Worm (Caenorhabditis elegans): ENCODE data around the gene lir-1.

The lir-1 gene

DNA sequence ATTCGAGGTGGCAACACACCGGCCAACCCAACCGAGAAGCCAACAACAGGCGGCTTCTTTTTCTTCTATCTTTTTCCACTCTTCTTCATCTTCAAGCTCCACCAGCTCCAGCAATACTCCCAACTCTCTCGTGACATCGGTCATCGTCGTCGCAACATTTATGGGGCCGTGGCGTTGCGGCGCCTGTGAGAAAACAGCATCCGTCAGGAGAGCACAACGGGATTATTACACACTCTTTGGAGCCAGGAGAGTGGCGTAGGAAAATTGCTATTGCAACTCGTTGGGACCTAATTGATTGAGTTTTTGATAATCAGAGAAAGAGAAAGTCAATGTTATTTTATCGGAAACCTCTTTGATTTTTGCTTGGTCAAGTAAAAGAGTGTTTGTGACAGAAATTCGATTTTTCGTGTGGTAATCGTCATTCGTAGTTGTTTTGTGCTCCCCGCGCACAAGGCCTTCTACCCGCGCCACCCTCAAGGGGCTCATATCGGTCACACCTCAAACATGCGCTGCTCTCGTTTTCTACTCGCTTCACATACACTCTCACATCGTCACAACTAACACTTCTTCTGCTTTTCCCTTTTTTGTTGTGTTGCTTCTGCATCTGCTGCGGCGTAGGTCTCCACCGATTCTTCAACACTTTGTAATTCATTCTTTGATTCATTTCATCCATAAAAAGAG lies 31.5 kb upstream of the lir-1 start:
- peak; percentile 63 for TF ChIP-seq hlh-1 (tag; optimal IDR thresholded peaks at IDR 0.05)
- no peak for TF ChIP-seq drap-1 (GFP tag; optimal IDR thresholded peaks at IDR 0.05)
- no peak for TF ChIP-seq mep-1 (tag; optimal IDR thresholded peaks at IDR 0.05)
- TF ChIP-seq ces-1 (GFP tag; optimal IDR thresholded peaks at IDR 0.05): peak; percentile 7
- peak; percentile 57 for TF ChIP-seq unc-120 (tag; optimal IDR thresholded peaks at IDR 0.05; ENCODE audit: poor library complexity, severe bottlenecking)

DNA sequence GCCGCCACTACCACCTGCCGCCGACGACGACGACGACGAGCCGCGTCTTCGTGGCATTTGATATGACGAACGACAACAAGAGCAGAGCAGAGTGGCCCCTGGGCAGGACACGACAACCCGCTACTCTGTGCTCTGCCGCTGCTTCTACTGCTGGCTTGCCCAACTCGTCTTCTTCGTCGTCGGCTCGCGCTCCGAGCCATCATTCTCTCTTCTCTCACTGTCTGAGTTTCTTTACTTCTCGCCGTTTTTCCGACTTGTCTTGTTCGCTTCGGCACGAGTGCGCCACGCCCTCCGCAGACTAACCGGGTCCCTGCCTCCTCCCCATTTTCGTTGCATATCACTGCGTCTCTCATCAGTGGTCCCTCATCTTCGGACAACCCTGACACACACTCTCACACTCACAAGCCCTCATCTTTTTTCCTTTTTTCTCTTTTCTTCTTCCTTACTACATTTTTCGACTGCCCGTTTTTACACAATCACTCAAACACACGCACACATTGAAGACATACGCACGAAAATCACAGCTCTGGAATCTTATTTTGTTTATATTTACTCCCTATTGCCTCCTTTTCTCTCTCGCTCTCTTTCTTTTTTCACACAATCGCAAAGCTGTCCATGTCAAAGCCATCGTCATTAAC lies 29.7 kb upstream of the lir-1 start:
- no peak for TF ChIP-seq zip-8 (tag; optimal IDR thresholded peaks at IDR 0.05)
- no peak for TF ChIP-seq mab-5 (tag; optimal IDR thresholded peaks at IDR 0.05)
- TF ChIP-seq ceh-39 (tag; optimal IDR thresholded peaks at IDR 0.05): no peak
- TF ChIP-seq elt-3 (tag; optimal IDR thresholded peaks at IDR 0.05): no peak
- TF ChIP-seq lsy-2 (tag; optimal IDR thresholded peaks at IDR 0.05): no peak
- TF ChIP-seq ces-1 (GFP tag; optimal IDR thresholded peaks at IDR 0.05): peak; percentile 80
- TF ChIP-seq nhr-12 (tag; optimal IDR thresholded peaks at IDR 0.05): no peak
- no peak for TF ChIP-seq ztf-11 (tag; optimal IDR thresholded peaks at IDR 0.05)
- TF ChIP-seq nhr-28 (tag; optimal IDR thresholded peaks at IDR 0.05): no peak
- no peak for TF ChIP-seq ham-2 (GFP tag; optimal IDR thresholded peaks at IDR 0.05)
- no peak for TF ChIP-seq nhr-2 (tag; optimal IDR thresholded peaks at IDR 0.05)
- no peak for TF ChIP-seq pha-4 (tag; optimal IDR thresholded peaks at IDR 0.05)
- TF ChIP-seq lin-32 (GFP tag; optimal IDR thresholded peaks at IDR 0.05): no peak
- TF ChIP-seq snpc-4 (tag; optimal IDR thresholded peaks at IDR 0.05): no peak
- no peak for TF ChIP-seq mep-1 (tag; optimal IDR thresholded peaks at IDR 0.05)
- TF ChIP-seq tbx-8 (GFP tag; optimal IDR thresholded peaks at IDR 0.05): no peak
- no peak for TF ChIP-seq elt-1 (tag; optimal IDR thresholded peaks at IDR 0.05; ENCODE audit: borderline replicate concordance, insufficient read depth)
- TF ChIP-seq bed-3 (GFP tag; optimal IDR thresholded peaks at IDR 0.05): no peak
- no peak for TF ChIP-seq ceh-43 (GFP tag; optimal IDR thresholded peaks at IDR 0.05)
- peak; percentile 9 for TF ChIP-seq mls-2 (tag; optimal IDR thresholded peaks at IDR 0.05)
- peak; percentile 77 for TF ChIP-seq unc-62 (GFP tag; optimal IDR thresholded peaks at IDR 0.05)
- TF ChIP-seq flh-1 (GFP tag; optimal IDR thresholded peaks at IDR 0.05): no peak
- no peak for TF ChIP-seq hlh-1 (tag; optimal IDR thresholded peaks at IDR 0.05)
- TF ChIP-seq sem-2 (GFP tag; optimal IDR thresholded peaks at IDR 0.05): no peak
- no peak for TF ChIP-seq nhr-76 (tag; optimal IDR thresholded peaks at IDR 0.05)
- no peak for TF ChIP-seq M03D4.4 (tag; optimal IDR thresholded peaks at IDR 0.05)
- TF ChIP-seq sptf-1 (tag; optimal IDR thresholded peaks at IDR 0.05): peak; percentile 34
- peak; percentile 91 for TF ChIP-seq unc-120 (tag; optimal IDR thresholded peaks at IDR 0.05; ENCODE audit: poor library complexity, severe bottlenecking)
- no peak for TF ChIP-seq ceh-83 (GFP tag; optimal IDR thresholded peaks at IDR 0.05)
- TF ChIP-seq drap-1 (GFP tag; optimal IDR thresholded peaks at IDR 0.05): no peak
- no peak for TF ChIP-seq blmp-1 (tag; optimal IDR thresholded peaks at IDR 0.05)
- no peak for TF ChIP-seq lin-13 (tag; optimal IDR thresholded peaks at IDR 0.05)
- no peak for TF ChIP-seq nhr-237 (tag; optimal IDR thresholded peaks at IDR 0.05)

DNA sequence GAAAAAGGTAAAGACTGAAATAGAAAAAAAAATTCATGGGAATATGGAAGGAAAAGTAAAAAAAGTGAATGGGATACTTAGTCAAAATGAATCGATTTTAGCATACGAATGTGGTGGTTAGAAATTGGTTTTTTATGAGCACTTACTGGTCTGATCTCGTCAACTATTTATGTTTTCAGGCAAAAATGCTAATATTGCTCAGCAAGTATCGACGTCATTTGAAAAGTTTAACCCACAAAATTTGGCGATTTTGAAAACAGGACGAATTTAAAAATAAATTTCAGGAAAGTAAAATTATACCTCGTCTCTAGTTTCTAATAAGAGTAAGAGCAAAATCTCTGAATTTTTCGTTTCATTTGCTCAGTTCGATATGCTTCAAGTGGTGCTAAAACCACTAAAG lies 28.6 kb upstream of the lir-1 start:
- TF ChIP-seq lin-32 (GFP tag; optimal IDR thresholded peaks at IDR 0.05) (no peak), ceh-43 (GFP tag; optimal IDR thresholded peaks at IDR 0.05) (no peak), unc-62 (GFP tag; optimal IDR thresholded peaks at IDR 0.05) (no peak), nhr-237 (tag; optimal IDR thresholded peaks at IDR 0.05) (no peak), M03D4.4 (tag; optimal IDR thresholded peaks at IDR 0.05) (no peak), ceh-83 (GFP tag; optimal IDR thresholded peaks at IDR 0.05) (no peak), elt-3 (tag; optimal IDR thresholded peaks at IDR 0.05) (no peak), elt-1 (tag; optimal IDR thresholded peaks at IDR 0.05; ENCODE audit: borderline replicate concordance, insufficient read depth) (no peak), tbx-8 (GFP tag; optimal IDR thresholded peaks at IDR 0.05) (no peak), zip-8 (tag; optimal IDR thresholded peaks at IDR 0.05) (no peak), mep-1 (tag; optimal IDR thresholded peaks at IDR 0.05) (no peak), drap-1 (GFP tag; optimal IDR thresholded peaks at IDR 0.05) (no peak), snpc-4 (tag; optimal IDR thresholded peaks at IDR 0.05) (no peak), hlh-1 (tag; optimal IDR thresholded peaks at IDR 0.05) (no peak)

DNA sequence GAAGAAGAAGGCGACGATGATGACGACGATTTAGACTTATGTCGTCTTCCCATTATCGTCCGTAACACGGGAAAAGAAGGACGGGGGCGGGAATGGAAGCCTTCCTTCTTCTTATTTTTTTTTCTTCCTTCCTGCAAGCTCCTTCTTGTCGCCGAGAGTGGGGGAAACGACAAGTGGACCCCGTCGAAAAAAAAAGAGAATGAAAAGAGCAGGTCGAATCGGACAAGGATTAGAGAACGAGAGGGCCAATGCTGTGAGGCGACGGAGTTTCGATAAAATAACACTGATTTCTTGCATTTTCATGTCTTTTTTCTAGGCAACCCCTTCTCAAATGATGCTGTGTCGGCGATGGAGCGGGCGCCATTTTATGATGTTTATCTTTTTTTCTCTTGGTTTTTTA lies 20.6 kb upstream of the lir-1 start, which contains the start of gene pde-4:
pde-4 (minus strand) TSS at position 76 of the 400 bp plus-strand sequence.
- TF ChIP-seq nhr-2 (tag; optimal IDR thresholded peaks at IDR 0.05): no peak
- no peak for TF ChIP-seq ztf-11 (tag; optimal IDR thresholded peaks at IDR 0.05)
- no peak for TF ChIP-seq unc-120 (tag; optimal IDR thresholded peaks at IDR 0.05; ENCODE audit: poor library complexity, severe bottlenecking)

Data from whole organism, mixed stage, embryonic.